Worm (Caenorhabditis elegans) whole organism, mixed stage, embryonic: Measurements from ENCODE around the gene fos-1.

Experiments
- M03D4.4 ChIP-seq: sonication (generic microtip); optimal IDR thresholded peaks from 2 replicates; lab custom pipeline; 2017; ENCODE audit warnings: mild to moderate bottlenecking, missing genetic modification characterization, missing compliant biosample characterization
- bed-3 ChIP-seq: fragments of 200-800 bp; sonication (Bioruptor generic); optimal IDR thresholded peaks from 3 replicates; lab custom pipeline; 2018; ENCODE audit warnings: mild to moderate bottlenecking, missing genetic modification characterization, moderate library complexity, missing compliant biosample characterization
- blmp-1 ChIP-seq: fragments of 150-350 bp; optimal IDR thresholded peaks from 2 replicates; lab custom pipeline; 2014; ENCODE audit warnings: missing biosample characterization, missing genetic modification characterization
- ceh-39 ChIP-seq: fragments of 150-350 bp; optimal IDR thresholded peaks from 2 replicates; lab custom pipeline; 2014; ENCODE audit warnings: missing biosample characterization, missing genetic modification characterization
- ceh-43 ChIP-seq: fragments of 200-800 bp; sonication (Bioruptor generic); optimal IDR thresholded peaks from 2 replicates; lab custom pipeline; 2018; ENCODE audit warnings: mild to moderate bottlenecking, missing genetic modification characterization, moderate library complexity, missing compliant biosample characterization
- ceh-83 ChIP-seq: fragments of 200-800 bp; sonication (Bioruptor generic); optimal IDR thresholded peaks from 2 replicates; lab custom pipeline; 2018; ENCODE audit warnings: mild to moderate bottlenecking, missing genetic modification characterization, missing compliant biosample characterization
- ces-1 ChIP-seq: fragments of 150-350 bp; optimal IDR thresholded peaks from 2 replicates; lab custom pipeline; 2014; ENCODE audit warnings: missing biosample characterization, missing genetic modification reagents, missing genetic modification characterization
- cnd-1 ChIP-seq: fragments of 200-800 bp; sonication (Bioruptor generic); optimal IDR thresholded peaks from 2 replicates; lab custom pipeline; 2018; ENCODE audit warnings: mild to moderate bottlenecking, missing genetic modification characterization, missing compliant biosample characterization
- drap-1 ChIP-seq: fragments of 200-800 bp; sonication (Bioruptor generic); optimal IDR thresholded peaks from 3 replicates; lab custom pipeline; 2018; ENCODE audit warnings: mild to moderate bottlenecking, missing genetic modification characterization, missing compliant biosample characterization
- elt-1 ChIP-seq: sonication (generic microtip); optimal IDR thresholded peaks from 2 replicates; lab custom pipeline; 2017; ENCODE audit warnings: missing genetic modification characterization, mild to moderate bottlenecking, missing compliant biosample characterization, antibody characterized with exemption, moderate library complexity, borderline replicate concordance; ENCODE audit not compliant: insufficient read depth
- elt-3 ChIP-seq: fragments of 150-350 bp; optimal IDR thresholded peaks from 2 replicates; lab custom pipeline; 2014; ENCODE audit warnings: missing biosample characterization, missing genetic modification characterization
- flh-1 ChIP-seq: fragments of 200-800 bp; sonication (Bioruptor generic); optimal IDR thresholded peaks from 2 replicates; lab custom pipeline; 2018; ENCODE audit warnings: mild to moderate bottlenecking, missing genetic modification characterization, moderate library complexity, missing compliant biosample characterization
- ham-2 ChIP-seq: fragments of 200-800 bp; sonication (Bioruptor generic); optimal IDR thresholded peaks from 2 replicates; lab custom pipeline; 2018; ENCODE audit warnings: mild to moderate bottlenecking, missing genetic modification characterization, missing compliant biosample characterization
- hlh-1 ChIP-seq: fragments of 150-350 bp; optimal IDR thresholded peaks from 2 replicates; lab custom pipeline; 2014; ENCODE audit warnings: missing biosample characterization, missing genetic modification reagents, missing genetic modification characterization
- lin-13 ChIP-seq: fragments of 150-350 bp; optimal IDR thresholded peaks from 2 replicates; lab custom pipeline; 2014; ENCODE audit warnings: missing biosample characterization, missing genetic modification characterization
- lin-32 ChIP-seq: fragments of 200-800 bp; sonication (Bioruptor generic); optimal IDR thresholded peaks from 2 replicates; lab custom pipeline; 2018; ENCODE audit warnings: mild to moderate bottlenecking, missing genetic modification characterization, missing compliant biosample characterization
- lsy-2 ChIP-seq: fragments of 150-350 bp; optimal IDR thresholded peaks from 2 replicates; lab custom pipeline; 2014; ENCODE audit warnings: missing biosample characterization, missing genetic modification characterization
- mab-5 ChIP-seq: fragments of 150-350 bp; optimal IDR thresholded peaks from 2 replicates; lab custom pipeline; 2014; ENCODE audit warnings: missing biosample characterization, missing genetic modification characterization
- mep-1 ChIP-seq: fragments of 150-350 bp; optimal IDR thresholded peaks from 2 replicates; lab custom pipeline; 2017; ENCODE audit warnings: missing biosample characterization, missing genetic modification reagents, missing genetic modification characterization, inconsistent platforms
- mls-2 ChIP-seq: sonication (generic microtip); optimal IDR thresholded peaks from 2 replicates; lab custom pipeline; 2016; ENCODE audit warnings: mild to moderate bottlenecking, missing genetic modification characterization, moderate library complexity, missing compliant biosample characterization
- nhr-12 ChIP-seq: fragments of 150-350 bp; optimal IDR thresholded peaks from 2 replicates; lab custom pipeline; 2014; ENCODE audit warnings: missing biosample characterization, missing genetic modification characterization
- nhr-2 ChIP-seq: fragments of 150-350 bp; optimal IDR thresholded peaks from 2 replicates; lab custom pipeline; 2014; ENCODE audit warnings: missing biosample characterization, missing genetic modification characterization
- nhr-237 ChIP-seq: fragments of 150-350 bp; optimal IDR thresholded peaks from 2 replicates; lab custom pipeline; 2014; ENCODE audit warnings: missing biosample characterization, missing genetic modification characterization
- nhr-28 ChIP-seq: fragments of 150-350 bp; optimal IDR thresholded peaks from 2 replicates; lab custom pipeline; 2014; ENCODE audit warnings: missing biosample characterization, missing genetic modification characterization
- nhr-76 ChIP-seq: sonication (generic microtip); optimal IDR thresholded peaks from 2 replicates; lab custom pipeline; 2017; ENCODE audit warnings: missing biosample characterization, missing genetic modification characterization
- pha-4 ChIP-seq: fragments of 150-350 bp; optimal IDR thresholded peaks from 2 replicates; lab custom pipeline; 2018; ENCODE audit warnings: missing biosample characterization, missing genetic modification reagents, missing genetic modification characterization
- sem-2 ChIP-seq: fragments of 200-800 bp; sonication (Bioruptor generic); optimal IDR thresholded peaks from 2 replicates; lab custom pipeline; 2018; ENCODE audit warnings: mild to moderate bottlenecking, missing genetic modification characterization, missing compliant biosample characterization
- snpc-4 ChIP-seq: fragments of 150-350 bp; optimal IDR thresholded peaks from 2 replicates; lab custom pipeline; 2014; ENCODE audit warnings: missing biosample characterization, missing genetic modification characterization
- sptf-1 ChIP-seq: sonication (generic microtip); optimal IDR thresholded peaks from 2 replicates; lab custom pipeline; 2017; ENCODE audit warnings: mild to moderate bottlenecking, missing genetic modification characterization, moderate library complexity, missing compliant biosample characterization
- tbx-8 ChIP-seq: fragments of 200-800 bp; sonication (Bioruptor generic); optimal IDR thresholded peaks from 2 replicates; lab custom pipeline; 2018; ENCODE audit warnings: mild to moderate bottlenecking, missing genetic modification characterization, moderate library complexity, missing compliant biosample characterization
- unc-120 ChIP-seq: sonication (generic microtip); optimal IDR thresholded peaks from 2 replicates; lab custom pipeline; 2017; ENCODE audit warnings: missing genetic modification characterization, missing compliant biosample characterization; ENCODE audit not compliant: poor library complexity, severe bottlenecking
- unc-39 ChIP-seq: fragments of 150-350 bp; optimal IDR thresholded peaks from 2 replicates; lab custom pipeline; 2014; ENCODE audit warnings: missing biosample characterization, missing genetic modification characterization
- unc-62 ChIP-seq: fragments of 150-350 bp; optimal IDR thresholded peaks from 2 replicates; lab custom pipeline; 2014; ENCODE audit warnings: missing biosample characterization, missing genetic modification reagents, missing genetic modification characterization
- zip-8 ChIP-seq: fragments of 150-350 bp; optimal IDR thresholded peaks from 2 replicates; lab custom pipeline; 2014; ENCODE audit warnings: missing biosample characterization, missing genetic modification characterization
- ztf-11 ChIP-seq: fragments of 150-350 bp; optimal IDR thresholded peaks from 2 replicates; lab custom pipeline; 2014; ENCODE audit warnings: missing biosample characterization, missing genetic modification characterization

The fos-1 gene

DNA sequence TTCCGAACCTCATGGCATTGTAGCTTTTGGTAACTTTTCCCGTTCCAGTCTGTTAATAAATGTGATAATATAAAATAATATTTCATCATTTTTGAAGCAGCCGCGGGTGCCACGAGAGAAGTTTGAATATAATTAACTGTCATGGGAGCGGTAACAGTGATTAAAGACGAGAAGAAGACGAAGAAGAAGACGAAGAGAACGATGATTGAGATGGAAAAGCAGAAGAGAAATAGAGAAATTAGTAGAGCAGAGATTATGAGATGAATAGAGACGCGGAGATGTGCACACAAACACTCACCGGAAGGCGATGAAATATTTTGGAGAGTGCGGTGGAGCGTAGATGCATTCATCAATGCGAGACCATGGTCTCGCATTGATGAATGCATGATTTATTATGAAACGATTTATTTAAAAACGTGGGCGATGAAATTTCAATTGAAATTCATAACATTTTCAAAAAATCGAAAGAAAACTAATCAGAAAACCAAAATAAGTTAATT lies 49.8 kb downstream of the fos-1 start, which contains the start of gene seip-1:
Gene seip-1 (minus strand): TSS at position 51 of the 500 bp plus-strand sequence.
- no peak for TF ChIP-seq nhr-28
- TF ChIP-seq nhr-76: no peak
- no peak for TF ChIP-seq elt-3 (tag; lab: Kevin White, UChicago)
- TF ChIP-seq mab-5 (tag; lab: Kevin White, UChicago): no peak
- TF ChIP-seq nhr-12 (tag; lab: Kevin White, UChicago): no peak
- TF ChIP-seq lin-32: no peak
- peak; percentile 54 for TF ChIP-seq ceh-39 (tag; lab: Kevin White, UChicago)
- TF ChIP-seq nhr-237 (tag; lab: Kevin White, UChicago): peak; percentile 72
- TF ChIP-seq snpc-4: no peak
- no peak for TF ChIP-seq ztf-11 (tag; lab: Kevin White, UChicago)
- peak; percentile 28 for TF ChIP-seq sptf-1 (tag; lab: Kevin White, UChicago)
- TF ChIP-seq elt-1 (tag; lab: Kevin White, UChicago): no peak
- TF ChIP-seq tbx-8 (GFP tag; lab: Kevin White, UChicago): no peak
- TF ChIP-seq sem-2 (GFP tag; lab: Kevin White, UChicago): no peak
- TF ChIP-seq pha-4 (tag; lab: Kevin White, UChicago): peak; percentile 76
- TF ChIP-seq ceh-43 (GFP tag; lab: Kevin White, UChicago): no peak
- no peak for TF ChIP-seq nhr-2 (tag; lab: Kevin White, UChicago)
- TF ChIP-seq ces-1 (GFP tag; lab: Kevin White, UChicago): peak; percentile 80
- peak; percentile 65 for TF ChIP-seq mls-2
- no peak for TF ChIP-seq flh-1 (GFP tag; lab: Kevin White, UChicago)
- TF ChIP-seq ceh-83: no peak
- no peak for TF ChIP-seq drap-1
- no peak for TF ChIP-seq blmp-1 (tag; lab: Kevin White, UChicago)
- TF ChIP-seq mep-1 (tag; lab: Kevin White, UChicago): peak; percentile 91
- no peak for TF ChIP-seq unc-39 (tag; lab: Kevin White, UChicago)
- no peak for TF ChIP-seq M03D4.4
- peak; percentile 82 for TF ChIP-seq unc-62 (GFP tag; lab: Kevin White, UChicago)
- TF ChIP-seq zip-8 (tag; lab: Kevin White, UChicago): no peak
- peak; percentile 68 for TF ChIP-seq lsy-2 (tag; lab: Kevin White, UChicago)
- no peak for TF ChIP-seq cnd-1 (tag; lab: Kevin White, UChicago)
- peak; percentile 52 for TF ChIP-seq lin-13 (tag; lab: Kevin White, UChicago)
- TF ChIP-seq bed-3 (GFP tag; lab: Kevin White, UChicago): no peak
- no peak for TF ChIP-seq ham-2 (GFP tag; lab: Kevin White, UChicago)
- peak; percentile 5 for TF ChIP-seq unc-120 (tag; lab: Kevin White, UChicago)
- peak; percentile 46 for TF ChIP-seq hlh-1 (tag; lab: Kevin White, UChicago)
- TF ChIP-seq, all 35 proteins: peak for 12

DNA sequence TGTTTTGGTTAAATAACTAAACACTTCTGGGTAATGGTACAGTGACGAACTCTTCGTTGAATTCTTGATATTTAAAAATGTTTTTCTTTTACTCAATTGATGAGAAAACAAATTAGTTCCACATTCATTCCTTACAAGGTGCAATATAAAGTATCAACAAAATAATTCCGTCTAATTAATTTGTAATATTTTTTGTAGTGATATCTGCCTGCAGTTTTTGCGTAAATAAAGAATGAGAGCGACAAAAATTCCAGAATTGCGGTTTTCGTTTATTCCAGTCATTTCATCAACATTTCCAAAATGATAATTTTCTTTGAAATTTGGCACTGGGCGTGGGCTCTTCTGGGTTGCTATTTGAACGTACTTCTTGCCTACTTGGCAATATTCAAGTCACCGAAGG lies 51.9 kb downstream of the fos-1 start, which contains the start of gene srd-20:
Gene srd-20 (plus strand): TSS at position 301 of the 400 bp plus-strand sequence.
- TF ChIP-seq ceh-43 (GFP tag; lab: Kevin White, UChicago): no peak
- TF ChIP-seq unc-62 (GFP tag; lab: Kevin White, UChicago): no peak
- no peak for TF ChIP-seq mls-2
- TF ChIP-seq snpc-4: no peak
- TF ChIP-seq pha-4 (tag; lab: Kevin White, UChicago): no peak
- TF ChIP-seq bed-3 (GFP tag; lab: Kevin White, UChicago): no peak
- no peak for TF ChIP-seq unc-39 (tag; lab: Kevin White, UChicago)
- no peak for TF ChIP-seq elt-3 (tag; lab: Kevin White, UChicago)
- TF ChIP-seq mep-1 (tag; lab: Kevin White, UChicago): no peak
- TF ChIP-seq cnd-1 (tag; lab: Kevin White, UChicago): no peak

DNA sequence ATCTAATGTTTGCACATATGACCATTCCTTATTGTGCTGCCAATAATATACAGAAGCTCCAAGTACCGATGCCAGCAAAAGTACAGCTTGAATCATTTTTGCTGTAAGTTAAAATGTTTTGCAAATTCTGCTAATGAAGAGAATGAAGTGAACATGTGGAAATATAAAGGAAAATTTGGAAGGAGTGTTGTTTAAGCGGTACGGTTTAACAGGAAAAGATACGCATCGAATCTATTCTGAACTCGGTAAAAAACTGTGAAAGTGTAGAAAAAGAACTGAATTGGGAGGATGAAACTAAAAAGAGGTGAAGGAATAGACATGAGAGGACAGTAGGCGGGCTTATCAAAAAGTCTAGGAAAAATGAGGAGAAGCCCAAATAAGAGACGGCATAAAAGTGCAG lies 59.9 kb downstream of the fos-1 start, which contains the start of gene Y38A10A.2:
Gene Y38A10A.2 (minus strand): TSS at position 101 of the 400 bp plus-strand sequence.
- TF ChIP-seq ces-1 (GFP tag; lab: Kevin White, UChicago) (no peak), nhr-2 (tag; lab: Kevin White, UChicago) (no peak), blmp-1 (tag; lab: Kevin White, UChicago) (no peak)
